Worm (Caenorhabditis elegans) whole organism, late embryonic: ENCODE data around the gene W09G12.6.
"Not testable (repeated sequence)": the region's sequence is repeated elsewhere in the genome, so short reads cannot be mapped to it uniquely, and the experiment has no call there.

Source experiments
- K02D7.2 ChIP-seq: sonication (generic microtip); optimal IDR thresholded peaks from 2 replicates; lab custom pipeline; 2017; ENCODE audit warnings: mild to moderate bottlenecking, missing genetic modification characterization, missing compliant biosample characterization
- ama-1 ChIP-seq: fragments of 150-350 bp; optimal IDR thresholded peaks from 2 replicates; lab custom pipeline; 2014
- ceh-34 ChIP-seq: sonication (generic microtip); optimal IDR thresholded peaks from 2 replicates; lab custom pipeline; 2016; ENCODE audit warnings: mild to moderate bottlenecking, missing genetic modification characterization, missing compliant biosample characterization
- ceh-45 ChIP-seq: fragments of 200-800 bp; sonication (Bioruptor generic); IDR thresholded peaks from 2 replicates; pipeline ENCODE4 v1.3.6; 2022; ENCODE audit warnings: missing genetic modification reagents, missing genetic modification characterization, missing compliant biosample characterization
- dmd-4 ChIP-seq: sonication (generic microtip); optimal IDR thresholded peaks from 2 replicates; lab custom pipeline; 2016; ENCODE audit warnings: borderline replicate concordance, missing genetic modification characterization, missing compliant biosample characterization
- nfya-1 ChIP-seq: sonication (generic microtip); optimal IDR thresholded peaks from 2 replicates; lab custom pipeline; 2017; ENCODE audit warnings: missing genetic modification characterization, mild to moderate bottlenecking, missing compliant biosample characterization, antibody characterized with exemption, moderate library complexity
- pqm-1 ChIP-seq: sonication (generic microtip); optimal IDR thresholded peaks from 2 replicates; lab custom pipeline; 2016; ENCODE audit warnings: missing genetic modification characterization, missing compliant biosample characterization
- tbx-2 ChIP-seq: sonication (generic microtip); optimal IDR thresholded peaks from 2 replicates; lab custom pipeline; 2016; ENCODE audit warnings: missing genetic modification characterization, missing compliant biosample characterization

- not testable (repeated sequence) for TF ChIP-seq ceh-45; dmd-4 (tag; lab: Kevin White, UChicago); ceh-34 (tag; lab: Kevin White, UChicago); ama-1 (lab: Kevin White, UChicago); tbx-2; nfya-1 (tag; lab: Kevin White, UChicago); pqm-1 (tag; lab: Kevin White, UChicago); K02D7.2 (tag; lab: Kevin White, UChicago)
Measured at ce11 chrIV:1217265-1217664, 14.4 kb upstream of the W09G12.6 start.
